Worm (Caenorhabditis elegans): ENCODE results near the gene srj-52.

srj-52 gene

ce11 chrV:654402-654801 lies 41.4 kb downstream of the srj-52 start, which contains the start of gene srj-6:
TSS of gene srj-6 (minus strand) at chrV:654502.
- TF ChIP-seq T07F8.4 (tag; optimal IDR thresholded peaks at IDR 0.05) (no peak), egl-18 (GFP tag; IDR thresholded peaks at IDR 0.05) (no peak), F57C9.4 (tag; optimal IDR thresholded peaks at IDR 0.05) (no peak), cebp-1 (GFP tag; IDR thresholded peaks at IDR 0.05) (no peak), cebp-1 (tag; optimal IDR thresholded peaks at IDR 0.05) (no peak), rpc-1 (optimal IDR thresholded peaks at IDR 0.05) (no peak), rpc-1 (tag; optimal IDR thresholded peaks at IDR 0.05) (no peak), tbx-9 (tag; optimal IDR thresholded peaks at IDR 0.05; ENCODE audit: borderline replicate concordance) (no peak), nfya-2 (GFP tag; IDR thresholded peaks at IDR 0.05) (no peak), F52B5.7 (tag; optimal IDR thresholded peaks at IDR 0.05) (no peak), B0019.2 (GFP tag; conservative IDR thresholded peaks at IDR 0.05) (no peak), nhr-120 (GFP tag; IDR thresholded peaks at IDR 0.05) (no peak), rcor-1 (GFP tag; IDR thresholded peaks at IDR 0.05) (no peak), gei-17 (GFP tag; optimal IDR thresholded peaks at IDR 0.05) (no peak), nhr-27 (tag; optimal IDR thresholded peaks at IDR 0.05) (no peak), nfyb-1 (GFP tag; IDR thresholded peaks at IDR 0.05) (no peak)

ce11 chrV:652940-653339 lies 42.9 kb downstream of the srj-52 start, which contains the start of gene srj-5:
TSS of gene srj-5 (minus strand) at chrV:653040.
- TF ChIP-seq Y53F4B.3 (GFP tag; IDR thresholded peaks at IDR 0.05) (no peak), madf-10 (tag; optimal IDR thresholded peaks at IDR 0.05) (no peak), nfyb-1 (GFP tag; IDR thresholded peaks at IDR 0.05) (no peak), egl-18 (GFP tag; IDR thresholded peaks at IDR 0.05) (no peak), lsy-27 (tag; optimal IDR thresholded peaks at IDR 0.05; ENCODE audit: borderline replicate concordance, insufficient read depth) (no peak), bed-1 (GFP tag; IDR thresholded peaks at IDR 0.05) (no peak), tbx-9 (tag; optimal IDR thresholded peaks at IDR 0.05; ENCODE audit: borderline replicate concordance) (no peak), pha-4 (tag; optimal IDR thresholded peaks at IDR 0.05) (no peak), atf-7 (tag; optimal IDR thresholded peaks at IDR 0.05) (no peak), gei-17 (GFP tag; optimal IDR thresholded peaks at IDR 0.05) (no peak), ztf-28 (GFP tag; IDR thresholded peaks at IDR 0.05) (no peak)

- TF ChIP-seq ccch-3 (GFP tag; optimal IDR thresholded peaks at IDR 0.05) (no peak), Y79H2A.3 (GFP tag; conservative IDR thresholded peaks at IDR 0.05) (no peak), cebp-2 (GFP tag; IDR thresholded peaks at IDR 0.05) (no peak), F39B2.1 (GFP tag; IDR thresholded peaks at IDR 0.05) (no peak), lag-1 (GFP tag; IDR thresholded peaks at IDR 0.05) (no peak), attf-6 (GFP tag; IDR thresholded peaks at IDR 0.05) (no peak), mel-28 (tag; optimal IDR thresholded peaks at IDR 0.05; ENCODE audit: borderline replicate concordance) (no peak), rpc-1 (optimal IDR thresholded peaks at IDR 0.05) (no peak), rpc-1 (tag; optimal IDR thresholded peaks at IDR 0.05) (no peak), egrh-3 (GFP tag; IDR thresholded peaks at IDR 0.05) (no peak), ztf-22 (GFP tag; optimal IDR thresholded peaks at IDR 0.05) (no peak), F10E7.11 (tag; optimal IDR thresholded peaks at IDR 0.05) (no peak), sdz-38 (tag; optimal IDR thresholded peaks at IDR 0.05) (no peak), C17E4.6 (GFP tag; IDR thresholded peaks at IDR 0.05) (no peak)
These were observed 48.9 kb downstream of the srj-52 start, which contains the start of gene ugt-42 for ce11 chrV:646888-647287. TSS of gene ugt-42 (plus strand) at chrV:647188.

ce11 chrV:646129-646528 lies 49.7 kb downstream of the srj-52 start, which contains the start of gene F48G7.12:
TSS of gene F48G7.12 (minus strand) at chrV:646229.
- TF ChIP-seq B0336.3 (GFP tag; IDR thresholded peaks at IDR 0.05), result no peak
- TF ChIP-seq somi-1 (GFP tag; optimal IDR thresholded peaks at IDR 0.05), result no peak
- TF ChIP-seq mes-4 (tag; optimal IDR thresholded peaks at IDR 0.05), result no peak
- TF ChIP-seq cebp-1 (GFP tag; IDR thresholded peaks at IDR 0.05), result no peak
- TF ChIP-seq cebp-1 (tag; optimal IDR thresholded peaks at IDR 0.05), result no peak

Data from whole organism, young adult.